Fruit fly (Drosophila melanogaster): ENCODE data around the gene unc-13-4A.

dm6 chr3L:7338786-7339185 lies 26.1 kb upstream of the unc-13-4A start:
- no peak for TF ChIP-seq h (optimal IDR thresholded peaks at IDR 0.05)
- no peak for TF ChIP-seq insv (optimal IDR thresholded peaks at IDR 0.05)
